Fruit fly (Drosophila melanogaster) whole organism, prepupa: ENCODE results near the gene CG2003.

Source experiments
- Blimp-1 ChIP-seq: fragments of 200-800 bp; sonication (Bioruptor generic); optimal IDR thresholded peaks from 3 replicates; lab custom pipeline; 2017; ENCODE audit warnings: missing biosample characterization, missing genetic modification characterization, mild to moderate bottlenecking, moderate library complexity, missing genetic modification reagents
- CG10631 ChIP-seq: fragments of 200-800 bp; sonication (Bioruptor generic); optimal IDR thresholded peaks from 2 replicates; lab custom pipeline; 2016; ENCODE audit warnings: missing biosample characterization, missing genetic modification characterization
- CG10669 ChIP-seq: fragments of 200-800 bp; sonication (Bioruptor generic); optimal IDR thresholded peaks from 3 replicates; lab custom pipeline; 2018; ENCODE audit warnings: missing biosample characterization, mild to moderate bottlenecking, missing genetic modification characterization, moderate library complexity
- CG11294 ChIP-seq: fragments of 200-800 bp; sonication (Bioruptor generic); IDR thresholded peaks from 2 replicates; pipeline ENCODE4 v1.3.6; 2022; ENCODE audit warnings: missing biosample characterization, missing genetic modification characterization
- CG11762 ChIP-seq: fragments of 200-800 bp; sonication (Bioruptor generic); optimal IDR thresholded peaks from 3 replicates; lab custom pipeline; 2016; ENCODE audit warnings: missing biosample characterization, missing genetic modification characterization; ENCODE audit not compliant: insufficient read depth
- CG11902 ChIP-seq: fragments of 200-800 bp; sonication (Bioruptor generic); optimal IDR thresholded peaks from 3 replicates; lab custom pipeline; 2016; ENCODE audit warnings: missing biosample characterization, missing genetic modification characterization
- CG15336 ChIP-seq: fragments of 200-800 bp; sonication (Bioruptor generic); IDR thresholded peaks from 2 replicates; pipeline ENCODE4 v1.3.6; 2022; ENCODE audit warnings: missing biosample characterization, missing genetic modification characterization
- CG16779 ChIP-seq: fragments of 200-800 bp; sonication (Bioruptor generic); optimal IDR thresholded peaks from 3 replicates; lab custom pipeline; 2017; ENCODE audit warnings: missing biosample characterization, mild to moderate bottlenecking, missing genetic modification characterization
- CG3032 ChIP-seq: fragments of 200-800 bp; optimal IDR thresholded peaks from 2 replicates; lab custom pipeline; 2019; ENCODE audit warnings: missing biosample characterization, mild to moderate bottlenecking, missing genetic modification characterization, moderate library complexity
- CG31627 ChIP-seq: fragments of 200-800 bp; sonication (Bioruptor generic); optimal IDR thresholded peaks from 3 replicates; lab custom pipeline; 2016; ENCODE audit warnings: missing biosample characterization, missing genetic modification characterization
- CG32006 ChIP-seq: fragments of 200-800 bp; sonication (Bioruptor generic); optimal IDR thresholded peaks from 3 replicates; lab custom pipeline; 2017; ENCODE audit warnings: missing biosample characterization, mild to moderate bottlenecking, missing genetic modification characterization
- CG34406 ChIP-seq: fragments of 200-800 bp; sonication (Bioruptor generic); optimal IDR thresholded peaks from 3 replicates; lab custom pipeline; 2016; ENCODE audit warnings: missing biosample characterization, missing genetic modification characterization
- CG4318 ChIP-seq: fragments of 200-800 bp; sonication (Bioruptor generic); optimal IDR thresholded peaks from 3 replicates; lab custom pipeline; 2017; ENCODE audit warnings: missing biosample characterization, mild to moderate bottlenecking, missing genetic modification characterization
- CG6792 ChIP-seq: fragments of 200-800 bp; sonication (Bioruptor generic); optimal IDR thresholded peaks from 3 replicates; lab custom pipeline; 2016; ENCODE audit warnings: missing biosample characterization, missing genetic modification characterization
- CG6854 ChIP-seq: fragments of 200-800 bp; sonication (Bioruptor generic); optimal IDR thresholded peaks from 2 replicates; lab custom pipeline; 2017; ENCODE audit warnings: missing biosample characterization, mild to moderate bottlenecking, missing genetic modification characterization
- CG7368 ChIP-seq: fragments of 200-800 bp; sonication (Bioruptor generic); optimal IDR thresholded peaks from 3 replicates; lab custom pipeline; 2016; ENCODE audit warnings: missing biosample characterization, missing genetic modification characterization
- CG8119 ChIP-seq: fragments of 200-800 bp; sonication (Bioruptor generic); IDR thresholded peaks from 3 replicates; pipeline ENCODE4 v1.3.6; 2022; ENCODE audit warnings: missing biosample characterization, missing genetic modification characterization
- CG8632 ChIP-seq: fragments of 200-800 bp; sonication (Bioruptor generic); optimal IDR thresholded peaks from 3 replicates; lab custom pipeline; 2016; ENCODE audit warnings: missing biosample characterization, missing genetic modification characterization
- CG9139 ChIP-seq: fragments of 200-800 bp; sonication (Bioruptor generic); optimal IDR thresholded peaks from 3 replicates; lab custom pipeline; 2017; ENCODE audit warnings: missing biosample characterization, mild to moderate bottlenecking, missing genetic modification characterization
- Eip75B ChIP-seq: fragments of 200-800 bp; sonication (Bioruptor generic); optimal IDR thresholded peaks from 3 replicates; lab custom pipeline; 2016; ENCODE audit warnings: missing biosample characterization, missing genetic modification characterization
- Eip93F ChIP-seq: fragments of 200-800 bp; sonication (Bioruptor generic); optimal IDR thresholded peaks from 2 replicates; lab custom pipeline; 2016; ENCODE audit warnings: missing biosample characterization, mild to moderate bottlenecking, missing genetic modification characterization
- Ets21C ChIP-seq: fragments of 200-800 bp; sonication (Bioruptor generic); optimal IDR thresholded peaks from 3 replicates; lab custom pipeline; 2016; ENCODE audit warnings: missing biosample characterization, missing genetic modification characterization
- Ets96B ChIP-seq: fragments of 200-800 bp; optimal IDR thresholded peaks from 2 replicates; lab custom pipeline; 2019; ENCODE audit warnings: missing biosample characterization, mild to moderate bottlenecking, missing genetic modification characterization, moderate library complexity
- Gug ChIP-seq: fragments of 200-800 bp; sonication (Bioruptor generic); IDR thresholded peaks from 2 replicates; pipeline ENCODE4 v1.3.6; 2022; ENCODE audit warnings: missing biosample characterization, missing genetic modification characterization
- Hr38 ChIP-seq: sonication (Bioruptor generic); optimal IDR thresholded peaks from 2 replicates; lab custom pipeline; 2016; ENCODE audit warnings: missing biosample characterization, missing genetic modification characterization
- Hr4 ChIP-seq: fragments of 200-800 bp; sonication (Bioruptor generic); optimal IDR thresholded peaks from 3 replicates; lab custom pipeline; 2016; ENCODE audit warnings: missing biosample characterization, missing genetic modification characterization
- Lpt ChIP-seq: fragments of 200-800 bp; sonication (Bioruptor generic); optimal IDR thresholded peaks from 3 replicates; lab custom pipeline; 2016; ENCODE audit warnings: missing biosample characterization, missing genetic modification characterization
- Met ChIP-seq: fragments of 200-800 bp; sonication (Bioruptor generic); optimal IDR thresholded peaks from 3 replicates; lab custom pipeline; 2016; ENCODE audit warnings: missing biosample characterization, missing genetic modification characterization
- OdsH ChIP-seq: fragments of 200-800 bp; sonication (Bioruptor generic); optimal IDR thresholded peaks from 3 replicates; lab custom pipeline; 2016; ENCODE audit warnings: missing biosample characterization, missing genetic modification characterization
- Smox ChIP-seq: fragments of 200-800 bp; sonication (Bioruptor generic); optimal IDR thresholded peaks from 3 replicates; lab custom pipeline; 2016; ENCODE audit warnings: missing biosample characterization, missing genetic modification characterization
- Sox102F ChIP-seq: fragments of 200-800 bp; sonication (Bioruptor generic); optimal IDR thresholded peaks from 2 replicates; lab custom pipeline; 2016; ENCODE audit warnings: missing biosample characterization, mild to moderate bottlenecking, missing genetic modification characterization
- Sox15 ChIP-seq: fragments of 200-800 bp; sonication (Bioruptor generic); optimal IDR thresholded peaks from 3 replicates; lab custom pipeline; 2016; ENCODE audit warnings: missing biosample characterization, missing genetic modification characterization
- achi ChIP-seq: fragments of 200-800 bp; sonication (Bioruptor generic); optimal IDR thresholded peaks from 3 replicates; lab custom pipeline; 2016; ENCODE audit warnings: missing biosample characterization, missing genetic modification characterization
- acj6 ChIP-seq: fragments of 200-800 bp; sonication (Bioruptor generic); optimal IDR thresholded peaks from 3 replicates; lab custom pipeline; 2016; ENCODE audit warnings: missing biosample characterization, missing genetic modification characterization
- cyc ChIP-seq: fragments of 200-800 bp; sonication (Bioruptor generic); optimal IDR thresholded peaks from 3 replicates; lab custom pipeline; 2016; ENCODE audit warnings: missing biosample characterization, missing genetic modification characterization
- dac ChIP-seq: fragments of 200-800 bp; sonication (Bioruptor generic); optimal IDR thresholded peaks from 2 replicates; lab custom pipeline; 2017; ENCODE audit warnings: missing biosample characterization, mild to moderate bottlenecking, missing genetic modification characterization
- dsx ChIP-seq: fragments of 200-800 bp; optimal IDR thresholded peaks from 3 replicates; lab custom pipeline; 2019; ENCODE audit warnings: missing biosample characterization, mild to moderate bottlenecking, missing genetic modification characterization, moderate library complexity; ENCODE audit not compliant: poor library complexity, severe bottlenecking
- eg ChIP-seq: fragments of 200-800 bp; sonication (Bioruptor generic); IDR thresholded peaks from 3 replicates; pipeline ENCODE4 v1.3.6; 2022; ENCODE audit warnings: missing biosample characterization, missing genetic modification characterization
- esn ChIP-seq: fragments of 200-800 bp; sonication (Bioruptor generic); optimal IDR thresholded peaks from 2 replicates; lab custom pipeline; 2016; ENCODE audit warnings: missing biosample characterization, mild to moderate bottlenecking, missing genetic modification characterization, moderate library complexity
- fd85E ChIP-seq: fragments of 200-800 bp; sonication (Bioruptor generic); optimal IDR thresholded peaks from 3 replicates; lab custom pipeline; 2016; ENCODE audit warnings: missing biosample characterization, missing genetic modification characterization
- lz ChIP-seq: fragments of 200-800 bp; sonication (Bioruptor generic); optimal IDR thresholded peaks from 3 replicates; lab custom pipeline; 2016; ENCODE audit warnings: missing biosample characterization, missing genetic modification characterization
- net ChIP-seq: fragments of 200-800 bp; sonication (Bioruptor generic); optimal IDR thresholded peaks from 3 replicates; lab custom pipeline; 2016; ENCODE audit warnings: missing biosample characterization, missing genetic modification characterization
- salr ChIP-seq, 2 experiments: fragments of 200-800 bp; sonication (Bioruptor generic); optimal IDR thresholded peaks; 3 replicates each; lab custom pipeline; 2016 to 2018; ENCODE audit warnings: missing biosample characterization in 2 of 2, missing genetic modification characterization in 2 of 2, mild to moderate bottlenecking in 1 of 2
- spab ChIP-seq: fragments of 200-800 bp; sonication (Bioruptor generic); optimal IDR thresholded peaks from 2 replicates; lab custom pipeline; 2017; ENCODE audit warnings: missing biosample characterization, mild to moderate bottlenecking, missing genetic modification characterization, missing genetic modification reagents
- vri ChIP-seq: fragments of 200-800 bp; sonication (Bioruptor generic); optimal IDR thresholded peaks from 3 replicates; lab custom pipeline; 2016; ENCODE audit warnings: missing biosample characterization, mild to moderate bottlenecking, missing genetic modification characterization

CG2003 gene

DNA sequence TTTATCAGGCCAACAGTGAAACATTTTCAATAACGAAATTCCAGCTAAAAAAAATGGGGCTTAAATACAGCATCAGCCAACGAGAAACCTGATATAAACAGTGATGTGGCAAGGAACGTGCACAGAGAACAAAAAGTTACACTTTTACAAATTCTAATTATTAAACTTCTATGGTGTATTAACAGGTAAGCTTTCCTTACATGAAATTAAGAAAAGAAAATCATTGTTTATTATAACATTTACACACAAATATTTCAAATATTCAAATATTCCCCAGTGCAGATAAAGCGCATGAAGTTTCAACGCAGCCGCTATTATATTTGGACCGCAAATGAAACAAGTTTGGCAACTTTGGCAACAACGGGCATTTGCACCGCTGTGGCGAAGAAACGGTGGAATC is 36.3 kb upstream of the CG2003 start (continued):
- peak; percentile 95 for TF ChIP-seq CG3032 (tag; lab: Kevin White, UChicago)
- TF ChIP-seq lz (GFP tag; lab: Kevin White, UChicago) = peak; percentile 93
- peak; percentile 93 for TF ChIP-seq CG10669 (GFP tag; lab: Kevin White, UChicago)
- peak; percentile 98 for TF ChIP-seq CG15336 (GFP tag; lab: Robert Waterston, UW)
- peak; percentile 81 for TF ChIP-seq CG16779 (tag; lab: Kevin White, UChicago)
- peak; percentile 72 for TF ChIP-seq Hr38
- peak; percentile 76 for TF ChIP-seq dac (GFP tag; lab: Kevin White, UChicago)
- peak; percentile 97 for TF ChIP-seq Smox (GFP tag; lab: Kevin White, UChicago)
- TF ChIP-seq spab (GFP tag; lab: Kevin White, UChicago) = peak; percentile 91
- TF ChIP-seq CG34406 (GFP tag; lab: Kevin White, UChicago) = peak; percentile 96
- peak; percentile 94 for TF ChIP-seq Eip75B (GFP tag; lab: Kevin White, UChicago)
- peak; percentile 95 for TF ChIP-seq CG31627 (GFP tag; lab: Kevin White, UChicago)
- TF ChIP-seq fd85E (GFP tag; lab: Kevin White, UChicago) = peak; percentile 86
- TF ChIP-seq CG9139 (GFP tag; lab: Kevin White, UChicago) = peak; percentile 89
- TF ChIP-seq CG11294 = peak; percentile 91
- TF ChIP-seq CG6854 (GFP tag; lab: Kevin White, UChicago) = peak; percentile 96
- peak; percentile 80 to 95 for TF ChIP-seq salr (GFP tag; optimal IDR thresholded peaks at IDR 0.05; lab: Kevin White, UChicago)
- TF ChIP-seq achi = peak; percentile 96
- peak; percentile 96 for TF ChIP-seq CG8632 (GFP tag; lab: Kevin White, UChicago)
- TF ChIP-seq esn (GFP tag; lab: Kevin White, UChicago) = peak; percentile 97
- TF ChIP-seq CG11762 (GFP tag; lab: Kevin White, UChicago) = peak; percentile 91
- TF ChIP-seq dsx (GFP tag; lab: Kevin White, UChicago) = peak; percentile 96
- TF ChIP-seq CG11902 (GFP tag; lab: Kevin White, UChicago) = peak; percentile 88
- TF ChIP-seq CG4318 (GFP tag; lab: Kevin White, UChicago) = peak; percentile 87

DNA sequence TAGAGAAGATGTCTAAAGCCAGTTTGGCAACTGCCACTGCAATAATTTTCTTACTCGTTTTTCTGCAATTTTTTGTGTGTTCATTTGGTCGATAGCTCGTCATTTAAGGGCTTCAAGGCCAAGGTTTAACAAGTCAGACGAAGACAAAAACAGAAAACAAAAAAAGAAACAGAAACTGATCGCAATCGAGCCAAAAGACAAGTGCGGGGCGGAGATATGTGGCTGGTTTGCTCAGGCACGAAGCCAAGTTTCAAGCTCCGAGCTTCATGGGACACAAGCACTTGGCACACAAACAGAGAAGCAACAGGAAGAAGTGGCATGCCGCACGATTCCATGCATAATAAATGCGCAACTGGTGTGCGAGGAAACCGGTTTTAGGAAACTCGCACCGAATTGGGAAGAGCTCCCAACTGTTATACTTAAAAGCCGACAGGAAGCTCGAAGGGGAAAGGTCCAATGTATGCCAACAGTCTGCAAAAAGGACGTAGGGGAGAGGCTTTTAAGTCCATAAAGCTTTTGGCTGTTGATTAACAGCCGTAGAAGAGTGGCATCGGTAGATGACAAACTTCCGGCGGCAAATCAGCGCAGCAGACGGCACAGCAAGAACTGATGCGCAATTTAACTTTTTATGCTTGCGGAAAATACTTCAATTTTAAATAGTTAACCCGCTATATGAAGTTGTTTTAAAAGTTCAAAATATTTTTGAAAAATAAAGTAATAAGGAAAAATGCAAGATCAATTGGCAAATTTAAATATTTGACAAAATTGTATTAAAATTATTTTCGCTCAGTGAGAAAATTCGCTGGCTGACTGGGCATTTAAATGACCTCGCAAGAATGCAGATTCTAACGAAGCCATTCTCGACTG is 34.0 kb upstream of the CG2003 start:
- peak; percentile 36 for TF ChIP-seq OdsH (GFP tag; lab: Kevin White, UChicago)
- peak; percentile 73 for TF ChIP-seq eg (GFP tag; lab: Robert Waterston, UW)
- no peak for TF ChIP-seq Sox15
- peak; percentile 7 for TF ChIP-seq cyc (GFP tag; lab: Kevin White, UChicago)
- TF ChIP-seq Sox102F = peak; percentile 13
- TF ChIP-seq dac (GFP tag; lab: Kevin White, UChicago) = no peak
- TF ChIP-seq Eip75B (GFP tag; lab: Kevin White, UChicago) = peak; percentile 43
- peak; percentile 43 for TF ChIP-seq achi
- no peak for TF ChIP-seq CG7368 (GFP tag; lab: Kevin White, UChicago)
- TF ChIP-seq acj6 (GFP tag; lab: Kevin White, UChicago) = peak; percentile 37
- peak; percentile 69 for TF ChIP-seq esn (GFP tag; lab: Kevin White, UChicago)
- peak; percentile 3 for TF ChIP-seq vri (GFP tag; lab: Kevin White, UChicago)
- peak; percentile 67 for TF ChIP-seq CG10631 (GFP tag; lab: Kevin White, UChicago)
- peak; percentile 33 for TF ChIP-seq CG6792 (GFP tag; lab: Kevin White, UChicago)
- no peak for TF ChIP-seq Lpt (GFP tag; lab: Kevin White, UChicago)
- peak; percentile 51 for TF ChIP-seq lz (GFP tag; lab: Kevin White, UChicago)
- TF ChIP-seq CG15336 (GFP tag; lab: Robert Waterston, UW) = peak; percentile 74
- peak; percentile 8 for TF ChIP-seq CG8632 (GFP tag; lab: Kevin White, UChicago)
- peak; percentile 1 for TF ChIP-seq net
- TF ChIP-seq CG8119 (GFP tag; lab: Robert Waterston, UW) = peak; percentile 61; the same call in 2 of the 3 replicates
- TF ChIP-seq Blimp-1 = peak; percentile 73
- no peak for TF ChIP-seq Eip93F (GFP tag; lab: Kevin White, UChicago)
- TF ChIP-seq CG11762 (GFP tag; lab: Kevin White, UChicago) = no peak
- peak; percentile 52 for TF ChIP-seq CG6854 (GFP tag; lab: Kevin White, UChicago)
- TF ChIP-seq Ets96B (tag; lab: Kevin White, UChicago) = peak; percentile 26
- TF ChIP-seq CG11294 = no peak; the same call in 1 of the 2 replicates
- TF ChIP-seq Hr4 (GFP tag; lab: Kevin White, UChicago) = peak; percentile 44
- no peak for TF ChIP-seq spab (GFP tag; lab: Kevin White, UChicago)
- no peak for TF ChIP-seq Ets21C (GFP tag; lab: Kevin White, UChicago)
- peak; percentile 63 for TF ChIP-seq Met (GFP tag; lab: Kevin White, UChicago)
- peak; percentile 30 for TF ChIP-seq Gug (GFP tag; lab: Robert Waterston, UW)
- no peak for TF ChIP-seq CG10669 (GFP tag; lab: Kevin White, UChicago)
- peak; percentile 76 for TF ChIP-seq CG32006 (GFP tag; lab: Kevin White, UChicago)
- TF ChIP-seq Hr38 = no peak
- no peak for TF ChIP-seq CG11902 (GFP tag; lab: Kevin White, UChicago)
